Worm (Caenorhabditis elegans) whole organism, L4/young adult: ENCODE results near the gene C34C6.9.

Experiments
- W03F9.2 ChIP-seq: fragments of 150-350 bp; optimal IDR thresholded peaks from 2 replicates; lab custom pipeline; 2014; ENCODE audit warnings: missing biosample characterization, missing genetic modification characterization
- dao-5 ChIP-seq: sonication (generic microtip); optimal IDR thresholded peaks from 2 replicates; lab custom pipeline; 2016; ENCODE audit warnings: missing genotype, missing genetic modification characterization, moderate library complexity, missing compliant biosample characterization
- him-1 ChIP-seq: sonication (generic microtip); optimal IDR thresholded peaks from 2 replicates; lab custom pipeline; 2016; ENCODE audit warnings: missing genotype, missing genetic modification reagents, missing genetic modification characterization, missing compliant biosample characterization

The C34C6.9 gene

DNA sequence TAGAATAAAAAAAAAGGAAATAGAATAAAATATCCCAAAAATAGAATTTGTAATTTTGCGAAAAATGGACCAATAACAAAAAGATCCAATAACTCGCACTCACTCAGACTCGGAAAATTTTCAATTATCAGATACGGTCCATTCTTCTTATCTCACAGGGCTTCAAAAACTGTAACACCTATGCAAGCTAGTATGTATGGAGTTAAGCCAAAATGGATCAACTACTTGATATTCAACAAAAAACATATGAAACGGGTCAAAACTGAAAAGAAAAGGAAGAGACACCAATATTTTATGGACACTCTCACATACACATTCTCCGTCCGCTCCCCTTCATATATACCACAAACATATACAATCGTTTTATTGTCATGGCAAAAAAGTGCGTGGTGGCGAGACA, at the start of gene C34C6.9:
C34C6.9 (plus strand) TSS at position 301 of the 400 bp plus-strand sequence.
- TF ChIP-seq him-1 (tag; lab: Kevin White, UChicago), result no peak
- TF ChIP-seq dao-5 (tag; lab: Kevin White, UChicago), result no peak
- TF ChIP-seq W03F9.2 (tag; lab: Kevin White, UChicago), result no peak

DNA sequence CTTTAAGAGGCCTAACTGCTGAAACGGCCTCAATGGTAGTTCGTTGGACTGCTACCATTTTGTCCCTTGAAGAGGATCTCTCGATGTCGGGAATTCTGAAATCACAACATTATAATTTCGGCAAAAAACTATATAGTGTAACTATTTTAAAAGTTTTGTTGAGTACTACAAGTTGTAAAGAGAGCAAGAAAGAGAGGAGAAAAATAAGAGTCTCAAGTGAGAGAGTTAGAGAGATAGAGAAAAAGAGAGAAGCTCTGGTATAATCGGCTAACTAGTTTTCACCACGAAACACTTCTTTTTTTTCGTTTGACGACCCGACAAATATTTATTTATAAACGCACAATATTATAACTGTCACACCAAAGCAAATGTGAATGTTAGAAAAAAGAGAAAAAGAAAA, 48.1 kb upstream of the C34C6.9 start, which contains the start of gene vab-9:
vab-9 (minus strand) TSS at position 101 of the 400 bp plus-strand sequence.
- TF ChIP-seq W03F9.2 (tag; lab: Kevin White, UChicago) (no peak), him-1 (tag; lab: Kevin White, UChicago) (no peak), dao-5 (tag; lab: Kevin White, UChicago) (no peak)

DNA sequence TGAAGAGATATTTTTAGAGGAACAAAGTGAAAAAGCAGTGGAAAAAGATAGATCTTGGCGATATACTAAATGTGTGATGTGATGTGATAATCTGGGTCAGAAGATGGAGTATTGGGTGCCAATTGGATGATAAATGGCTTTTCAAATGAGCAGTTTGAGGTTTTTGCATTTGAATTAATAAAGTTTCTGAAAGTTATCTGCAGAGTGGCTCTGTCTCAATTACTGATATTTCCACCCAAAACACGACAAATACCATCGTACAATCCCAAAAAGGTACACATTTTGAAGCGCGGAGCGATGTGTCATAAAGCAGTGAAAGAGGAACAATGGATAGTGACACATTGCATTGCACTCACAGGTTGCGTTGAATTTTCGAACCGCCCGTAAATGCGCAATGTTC, 46.2 kb upstream of the C34C6.9 start:
- TF ChIP-seq him-1 (tag; lab: Kevin White, UChicago), result no peak

DNA sequence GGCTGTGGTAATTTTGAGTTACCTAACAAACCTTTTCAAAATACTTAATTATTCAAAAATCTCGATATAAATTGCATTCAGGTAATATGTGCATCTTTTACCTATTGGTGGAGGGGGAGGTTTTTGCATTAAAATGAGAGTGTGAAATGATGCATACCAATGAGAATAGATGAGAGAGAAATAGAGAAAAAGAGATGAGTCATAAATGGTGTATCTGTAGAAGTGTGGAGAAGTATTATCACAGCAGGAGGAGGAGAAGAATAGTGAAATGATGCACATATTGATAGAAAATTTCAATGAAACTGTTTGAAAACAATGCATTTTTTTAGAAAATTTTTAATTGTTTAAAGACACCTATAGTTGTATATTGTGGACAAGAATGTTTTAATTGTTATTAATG, 45.2 kb upstream of the C34C6.9 start:
- TF ChIP-seq W03F9.2 (tag; lab: Kevin White, UChicago) (no peak), him-1 (tag; lab: Kevin White, UChicago) (no peak), dao-5 (tag; lab: Kevin White, UChicago) (no peak)

DNA sequence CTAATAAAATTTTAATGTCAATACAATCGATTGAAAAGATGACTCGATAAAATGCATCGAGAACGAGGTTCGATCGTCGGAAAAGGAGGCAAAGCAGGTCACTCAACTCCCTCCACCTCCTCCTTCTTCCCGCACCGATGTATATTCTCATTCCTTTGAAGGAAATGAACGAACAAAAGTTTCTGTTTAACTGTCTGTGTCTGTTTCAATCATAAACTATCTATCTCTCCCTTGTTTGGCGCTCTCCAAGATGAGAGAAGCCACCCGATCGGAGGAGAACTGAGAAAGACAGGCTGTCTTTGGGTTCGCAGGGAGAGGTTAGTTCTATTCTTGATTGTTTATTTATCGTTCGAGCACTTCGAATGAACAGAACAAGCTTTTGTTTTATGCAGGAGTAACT, 44.6 kb upstream of the C34C6.9 start, which contains the start of gene D2085.7:
D2085.7 (plus strand) TSS at position 251 of the 400 bp plus-strand sequence.
- TF ChIP-seq him-1 (tag; lab: Kevin White, UChicago) (no peak), W03F9.2 (tag; lab: Kevin White, UChicago) (no peak), dao-5 (tag; lab: Kevin White, UChicago) (no peak)

DNA sequence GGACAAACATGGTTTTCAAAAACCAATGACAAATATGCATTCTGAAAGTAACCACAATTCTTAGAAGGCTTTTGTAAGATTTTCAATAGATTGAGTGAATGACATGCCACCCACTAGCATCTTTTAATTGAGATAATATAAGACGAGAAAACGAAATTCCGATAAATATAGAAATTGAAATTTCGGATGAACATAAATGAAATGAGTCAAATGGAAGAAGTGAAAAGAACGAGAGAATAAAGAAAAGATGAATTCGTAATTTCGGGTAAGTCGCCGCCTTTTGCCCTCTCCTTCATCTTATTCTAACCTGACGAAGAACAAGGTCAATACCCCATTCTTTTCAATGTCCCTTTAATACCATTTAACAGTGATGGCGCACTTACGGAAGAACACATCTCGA, 43.3 kb upstream of the C34C6.9 start:
- TF ChIP-seq dao-5 (tag; lab: Kevin White, UChicago) (no peak), him-1 (tag; lab: Kevin White, UChicago) (no peak), W03F9.2 (tag; lab: Kevin White, UChicago) (no peak)

DNA sequence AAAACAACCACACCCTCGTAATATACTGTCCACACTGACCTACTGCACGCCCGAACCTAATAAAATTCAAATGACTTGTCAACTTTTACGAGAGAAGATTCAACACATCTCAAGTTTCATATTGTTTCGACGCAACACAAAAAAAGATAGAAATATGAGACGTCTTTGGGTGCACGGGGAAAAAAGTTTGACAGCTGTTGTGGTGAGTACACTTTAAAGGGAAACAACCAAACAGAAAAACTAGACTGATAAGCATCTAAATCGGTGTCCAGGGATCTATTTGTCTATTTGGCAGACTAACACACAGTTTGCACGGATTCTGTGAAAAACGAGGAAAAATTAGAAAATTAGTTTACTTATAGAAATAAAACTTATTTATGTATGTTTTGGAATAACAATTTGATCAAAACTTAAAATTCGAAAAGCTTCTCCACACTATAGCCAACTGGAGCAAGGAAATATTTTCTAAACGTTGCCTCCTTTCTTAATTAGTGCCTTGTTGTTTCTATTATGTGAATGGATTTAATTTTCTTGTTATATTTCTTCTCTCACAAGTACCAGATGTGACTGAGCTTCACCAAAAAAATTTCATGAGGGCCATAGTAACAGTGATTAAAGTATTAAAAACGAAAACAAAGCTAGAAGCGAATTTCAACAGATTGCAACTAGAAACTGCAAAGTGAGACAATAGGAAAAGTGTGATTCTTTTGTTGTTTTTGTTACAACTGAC, 41.9 kb upstream of the C34C6.9 start:
- TF ChIP-seq dao-5 (tag; lab: Kevin White, UChicago) (no peak), W03F9.2 (tag; lab: Kevin White, UChicago) (no peak), him-1 (tag; lab: Kevin White, UChicago) (no peak)

DNA sequence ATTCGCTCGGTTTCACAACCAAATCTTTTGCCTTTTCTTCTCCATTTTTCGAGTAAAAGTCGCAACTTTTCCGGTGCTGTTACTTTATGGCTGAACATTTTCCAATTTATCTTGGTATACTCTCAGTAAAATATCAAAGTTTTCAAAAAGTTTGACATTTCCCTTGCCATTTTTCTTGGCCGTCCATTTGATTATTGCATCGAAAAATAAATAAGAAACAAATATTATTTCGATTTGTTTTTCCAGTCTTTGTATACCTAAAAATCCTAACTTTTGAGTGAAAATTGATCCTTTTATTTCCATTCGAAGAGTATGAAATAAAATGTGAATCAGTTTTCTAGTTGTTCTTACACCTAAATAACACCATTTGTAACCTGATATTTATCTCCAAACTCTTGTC, 39.3 kb upstream of the C34C6.9 start:
- no peak for TF ChIP-seq W03F9.2 (tag; lab: Kevin White, UChicago)
- TF ChIP-seq dao-5 (tag; lab: Kevin White, UChicago), result no peak
- TF ChIP-seq him-1 (tag; lab: Kevin White, UChicago), result no peak

DNA sequence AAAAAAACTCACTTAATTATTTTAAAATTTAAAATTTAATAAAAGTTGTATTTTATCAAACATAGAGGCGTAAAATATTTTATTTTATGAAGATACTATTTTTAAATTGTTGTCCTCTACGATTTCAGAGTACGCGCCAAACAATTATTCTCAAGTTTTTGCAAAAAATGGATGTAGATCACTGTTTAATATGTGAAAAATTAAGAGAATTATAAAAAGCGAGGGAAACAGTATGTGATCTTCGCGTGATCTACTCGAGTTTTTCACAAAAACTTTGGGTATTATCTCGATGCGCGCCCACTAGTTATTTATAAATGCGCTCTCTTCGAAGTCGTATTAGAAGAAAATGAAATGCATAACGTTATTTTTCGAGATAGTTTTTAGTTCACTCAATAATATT, 36.9 kb upstream of the C34C6.9 start:
- TF ChIP-seq dao-5 (tag; lab: Kevin White, UChicago), result no peak
- no peak for TF ChIP-seq W03F9.2 (tag; lab: Kevin White, UChicago)
- TF ChIP-seq him-1 (tag; lab: Kevin White, UChicago), result no peak

DNA sequence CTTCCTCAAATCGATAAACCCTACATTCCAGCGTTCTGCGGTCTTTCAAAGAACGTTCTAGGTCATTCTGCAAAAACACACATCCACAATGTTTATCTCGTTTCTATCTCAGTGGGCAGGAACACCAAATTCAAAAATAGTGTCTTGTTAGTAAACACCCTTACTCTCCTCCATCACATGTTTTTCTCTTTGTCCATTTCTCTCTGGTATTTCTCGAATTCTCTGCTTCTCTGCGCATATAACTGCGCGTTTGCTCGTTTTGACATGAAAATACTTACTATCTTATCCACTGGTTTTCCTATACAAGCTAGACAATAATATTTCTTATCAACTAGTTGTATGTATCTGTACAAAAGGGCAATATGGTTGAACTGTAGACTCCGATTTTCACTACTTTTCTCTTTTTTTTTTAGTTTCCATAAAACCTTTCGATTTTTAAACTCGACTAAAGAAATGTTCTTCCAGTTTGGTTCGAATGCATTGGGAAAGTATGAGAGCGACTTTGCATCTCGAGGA, 35.0 kb upstream of the C34C6.9 start, which contains the start of gene pyr-1:
pyr-1 (plus strand) TSS at position 466 of the 516 bp plus-strand sequence.
- no peak for TF ChIP-seq W03F9.2 (tag; lab: Kevin White, UChicago)

DNA sequence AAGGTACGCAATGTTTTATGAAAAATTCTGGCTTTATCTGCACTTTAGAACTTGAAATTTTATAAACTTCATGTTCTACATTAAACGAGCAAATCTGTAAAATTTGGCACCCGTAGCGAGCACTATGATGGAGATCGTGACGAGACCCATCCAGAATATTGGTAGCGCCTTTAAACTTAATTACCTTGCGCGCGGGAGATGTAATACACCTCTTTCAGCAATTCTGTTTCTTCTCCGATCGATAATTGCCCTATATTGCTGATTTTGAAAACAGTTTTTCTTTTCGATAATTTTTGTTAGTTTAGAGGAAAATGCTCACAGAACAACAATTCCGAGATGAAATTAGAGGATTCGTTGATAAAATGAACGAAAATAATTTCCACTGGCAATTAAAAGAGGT, 26.9 kb upstream of the C34C6.9 start, which contains the start of gene atg-10:
atg-10 (plus strand) TSS at position 301 of the 400 bp plus-strand sequence.
- no peak for TF ChIP-seq dao-5 (tag; lab: Kevin White, UChicago)
- TF ChIP-seq him-1 (tag; lab: Kevin White, UChicago), result no peak

DNA sequence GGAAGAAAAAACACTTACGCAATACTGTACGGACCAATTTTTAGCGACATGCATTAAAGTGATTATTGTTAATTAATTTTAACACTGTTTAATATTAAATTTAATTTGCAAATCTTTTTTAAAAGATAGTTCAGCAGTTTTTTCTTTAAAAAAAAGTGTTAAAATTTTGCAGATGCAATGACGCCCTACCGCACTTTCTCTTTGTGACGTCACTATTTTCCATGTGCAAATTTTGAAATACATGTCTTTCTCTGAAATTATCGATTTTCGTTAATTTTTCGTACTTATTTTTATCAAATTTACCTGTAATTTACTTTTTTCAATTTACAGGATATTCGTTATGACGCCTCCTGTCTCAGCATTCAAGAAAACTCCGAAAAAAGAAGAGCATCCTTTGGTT, 24.2 kb upstream of the C34C6.9 start, which contains the start of the genes piga-1 and eif-2Bepsilon:
piga-1 (minus strand) TSS at position 174 of the 400 bp plus-strand sequence.
eif-2Bepsilon (plus strand) TSS at position 331 of the 400 bp plus-strand sequence.
- TF ChIP-seq W03F9.2 (tag; lab: Kevin White, UChicago) (no peak), him-1 (tag; lab: Kevin White, UChicago) (no peak), dao-5 (tag; lab: Kevin White, UChicago) (no peak)

DNA sequence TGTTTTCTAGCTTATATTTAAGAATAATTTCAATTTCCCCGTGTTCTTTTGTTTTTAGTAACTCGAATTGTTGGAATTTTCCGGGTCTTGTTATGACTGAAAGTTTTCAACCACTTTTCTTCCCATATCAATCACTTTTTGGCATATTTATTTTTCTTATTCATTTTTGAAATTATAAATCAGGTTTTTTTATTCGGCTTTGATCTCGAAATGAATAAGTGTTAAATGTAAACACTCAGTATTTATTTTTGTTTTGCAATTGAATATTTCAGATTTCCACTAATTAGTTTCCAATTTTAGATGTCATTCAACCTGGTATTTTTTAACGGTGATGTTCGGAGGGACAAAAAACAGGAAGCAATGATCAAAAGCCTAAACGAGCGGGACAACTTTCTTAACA, 21.2 kb upstream of the C34C6.9 start, which contains the start of gene etc-1:
etc-1 (plus strand) TSS at position 301 of the 400 bp plus-strand sequence.
- TF ChIP-seq him-1 (tag; lab: Kevin White, UChicago) (no peak), dao-5 (tag; lab: Kevin White, UChicago) (no peak), W03F9.2 (tag; lab: Kevin White, UChicago) (no peak)

DNA sequence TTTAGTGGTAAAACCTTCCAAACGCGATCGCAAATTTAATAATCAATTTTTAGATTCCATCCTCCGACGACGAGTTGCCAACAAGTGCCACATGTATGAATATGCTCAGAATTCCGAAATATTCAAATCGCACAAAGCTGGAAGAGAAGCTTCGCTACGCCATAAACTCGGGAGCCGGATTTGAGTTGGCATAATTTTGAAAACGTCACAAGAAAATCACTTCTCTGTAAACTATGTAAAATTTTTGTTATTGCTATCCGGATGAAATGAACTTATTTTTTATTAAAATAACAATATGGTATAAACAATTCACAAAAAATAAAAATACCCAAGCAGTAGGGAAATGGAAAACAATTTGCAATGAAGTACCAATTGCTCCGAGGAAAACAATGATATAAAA, 16.9 kb upstream of the C34C6.9 start:
- TF ChIP-seq dao-5 (tag; lab: Kevin White, UChicago), result no peak
- TF ChIP-seq him-1 (tag; lab: Kevin White, UChicago), result no peak
- TF ChIP-seq W03F9.2 (tag; lab: Kevin White, UChicago), result no peak
